Worm (Caenorhabditis elegans) whole organism, mixed stage, embryonic: ENCODE measurements around the gene rad-23.

Experiments
- M03D4.4 ChIP-seq: sonication (generic microtip); optimal IDR thresholded peaks from 2 replicates; lab custom pipeline; 2017; ENCODE audit warnings: mild to moderate bottlenecking, missing genetic modification characterization, missing compliant biosample characterization
- bed-3 ChIP-seq: fragments of 200-800 bp; sonication (Bioruptor generic); optimal IDR thresholded peaks from 3 replicates; lab custom pipeline; 2018; ENCODE audit warnings: mild to moderate bottlenecking, missing genetic modification characterization, moderate library complexity, missing compliant biosample characterization
- blmp-1 ChIP-seq: fragments of 150-350 bp; optimal IDR thresholded peaks from 2 replicates; lab custom pipeline; 2014; ENCODE audit warnings: missing biosample characterization, missing genetic modification characterization
- ceh-39 ChIP-seq: fragments of 150-350 bp; optimal IDR thresholded peaks from 2 replicates; lab custom pipeline; 2014; ENCODE audit warnings: missing biosample characterization, missing genetic modification characterization
- ceh-43 ChIP-seq: fragments of 200-800 bp; sonication (Bioruptor generic); optimal IDR thresholded peaks from 2 replicates; lab custom pipeline; 2018; ENCODE audit warnings: mild to moderate bottlenecking, missing genetic modification characterization, moderate library complexity, missing compliant biosample characterization
- ceh-83 ChIP-seq: fragments of 200-800 bp; sonication (Bioruptor generic); optimal IDR thresholded peaks from 2 replicates; lab custom pipeline; 2018; ENCODE audit warnings: mild to moderate bottlenecking, missing genetic modification characterization, missing compliant biosample characterization
- ces-1 ChIP-seq: fragments of 150-350 bp; optimal IDR thresholded peaks from 2 replicates; lab custom pipeline; 2014; ENCODE audit warnings: missing biosample characterization, missing genetic modification reagents, missing genetic modification characterization
- cnd-1 ChIP-seq: fragments of 200-800 bp; sonication (Bioruptor generic); optimal IDR thresholded peaks from 2 replicates; lab custom pipeline; 2018; ENCODE audit warnings: mild to moderate bottlenecking, missing genetic modification characterization, missing compliant biosample characterization
- drap-1 ChIP-seq: fragments of 200-800 bp; sonication (Bioruptor generic); optimal IDR thresholded peaks from 3 replicates; lab custom pipeline; 2018; ENCODE audit warnings: mild to moderate bottlenecking, missing genetic modification characterization, missing compliant biosample characterization
- elt-1 ChIP-seq: sonication (generic microtip); optimal IDR thresholded peaks from 2 replicates; lab custom pipeline; 2017; ENCODE audit warnings: missing genetic modification characterization, mild to moderate bottlenecking, missing compliant biosample characterization, antibody characterized with exemption, moderate library complexity, borderline replicate concordance; ENCODE audit not compliant: insufficient read depth
- elt-3 ChIP-seq: fragments of 150-350 bp; optimal IDR thresholded peaks from 2 replicates; lab custom pipeline; 2014; ENCODE audit warnings: missing biosample characterization, missing genetic modification characterization
- flh-1 ChIP-seq: fragments of 200-800 bp; sonication (Bioruptor generic); optimal IDR thresholded peaks from 2 replicates; lab custom pipeline; 2018; ENCODE audit warnings: mild to moderate bottlenecking, missing genetic modification characterization, moderate library complexity, missing compliant biosample characterization
- ham-2 ChIP-seq: fragments of 200-800 bp; sonication (Bioruptor generic); optimal IDR thresholded peaks from 2 replicates; lab custom pipeline; 2018; ENCODE audit warnings: mild to moderate bottlenecking, missing genetic modification characterization, missing compliant biosample characterization
- hlh-1 ChIP-seq: fragments of 150-350 bp; optimal IDR thresholded peaks from 2 replicates; lab custom pipeline; 2014; ENCODE audit warnings: missing biosample characterization, missing genetic modification reagents, missing genetic modification characterization
- lin-13 ChIP-seq: fragments of 150-350 bp; optimal IDR thresholded peaks from 2 replicates; lab custom pipeline; 2014; ENCODE audit warnings: missing biosample characterization, missing genetic modification characterization
- lin-32 ChIP-seq: fragments of 200-800 bp; sonication (Bioruptor generic); optimal IDR thresholded peaks from 2 replicates; lab custom pipeline; 2018; ENCODE audit warnings: mild to moderate bottlenecking, missing genetic modification characterization, missing compliant biosample characterization
- lsy-2 ChIP-seq: fragments of 150-350 bp; optimal IDR thresholded peaks from 2 replicates; lab custom pipeline; 2014; ENCODE audit warnings: missing biosample characterization, missing genetic modification characterization
- mab-5 ChIP-seq: fragments of 150-350 bp; optimal IDR thresholded peaks from 2 replicates; lab custom pipeline; 2014; ENCODE audit warnings: missing biosample characterization, missing genetic modification characterization
- mep-1 ChIP-seq: fragments of 150-350 bp; optimal IDR thresholded peaks from 2 replicates; lab custom pipeline; 2017; ENCODE audit warnings: missing biosample characterization, missing genetic modification reagents, missing genetic modification characterization, inconsistent platforms
- mls-2 ChIP-seq: sonication (generic microtip); optimal IDR thresholded peaks from 2 replicates; lab custom pipeline; 2016; ENCODE audit warnings: mild to moderate bottlenecking, missing genetic modification characterization, moderate library complexity, missing compliant biosample characterization
- nhr-12 ChIP-seq: fragments of 150-350 bp; optimal IDR thresholded peaks from 2 replicates; lab custom pipeline; 2014; ENCODE audit warnings: missing biosample characterization, missing genetic modification characterization
- nhr-2 ChIP-seq: fragments of 150-350 bp; optimal IDR thresholded peaks from 2 replicates; lab custom pipeline; 2014; ENCODE audit warnings: missing biosample characterization, missing genetic modification characterization
- nhr-237 ChIP-seq: fragments of 150-350 bp; optimal IDR thresholded peaks from 2 replicates; lab custom pipeline; 2014; ENCODE audit warnings: missing biosample characterization, missing genetic modification characterization
- nhr-28 ChIP-seq: fragments of 150-350 bp; optimal IDR thresholded peaks from 2 replicates; lab custom pipeline; 2014; ENCODE audit warnings: missing biosample characterization, missing genetic modification characterization
- nhr-76 ChIP-seq: sonication (generic microtip); optimal IDR thresholded peaks from 2 replicates; lab custom pipeline; 2017; ENCODE audit warnings: missing biosample characterization, missing genetic modification characterization
- pha-4 ChIP-seq: fragments of 150-350 bp; optimal IDR thresholded peaks from 2 replicates; lab custom pipeline; 2018; ENCODE audit warnings: missing biosample characterization, missing genetic modification reagents, missing genetic modification characterization
- sem-2 ChIP-seq: fragments of 200-800 bp; sonication (Bioruptor generic); optimal IDR thresholded peaks from 2 replicates; lab custom pipeline; 2018; ENCODE audit warnings: mild to moderate bottlenecking, missing genetic modification characterization, missing compliant biosample characterization
- snpc-4 ChIP-seq: fragments of 150-350 bp; optimal IDR thresholded peaks from 2 replicates; lab custom pipeline; 2014; ENCODE audit warnings: missing biosample characterization, missing genetic modification characterization
- sptf-1 ChIP-seq: sonication (generic microtip); optimal IDR thresholded peaks from 2 replicates; lab custom pipeline; 2017; ENCODE audit warnings: mild to moderate bottlenecking, missing genetic modification characterization, moderate library complexity, missing compliant biosample characterization
- tbx-8 ChIP-seq: fragments of 200-800 bp; sonication (Bioruptor generic); optimal IDR thresholded peaks from 2 replicates; lab custom pipeline; 2018; ENCODE audit warnings: mild to moderate bottlenecking, missing genetic modification characterization, moderate library complexity, missing compliant biosample characterization
- unc-120 ChIP-seq: sonication (generic microtip); optimal IDR thresholded peaks from 2 replicates; lab custom pipeline; 2017; ENCODE audit warnings: missing genetic modification characterization, missing compliant biosample characterization; ENCODE audit not compliant: poor library complexity, severe bottlenecking
- unc-39 ChIP-seq: fragments of 150-350 bp; optimal IDR thresholded peaks from 2 replicates; lab custom pipeline; 2014; ENCODE audit warnings: missing biosample characterization, missing genetic modification characterization
- unc-62 ChIP-seq: fragments of 150-350 bp; optimal IDR thresholded peaks from 2 replicates; lab custom pipeline; 2014; ENCODE audit warnings: missing biosample characterization, missing genetic modification reagents, missing genetic modification characterization
- zip-8 ChIP-seq: fragments of 150-350 bp; optimal IDR thresholded peaks from 2 replicates; lab custom pipeline; 2014; ENCODE audit warnings: missing biosample characterization, missing genetic modification characterization
- ztf-11 ChIP-seq: fragments of 150-350 bp; optimal IDR thresholded peaks from 2 replicates; lab custom pipeline; 2014; ENCODE audit warnings: missing biosample characterization, missing genetic modification characterization

rad-23 gene

ce11 chrII:11637189-11637754, 15.3 kb downstream of the rad-23 start:
- TF ChIP-seq ceh-43: peak; percentile 26
- TF ChIP-seq ces-1 (GFP tag; lab: Kevin White, UChicago): peak; percentile 83
- no peak for TF ChIP-seq lin-13
- TF ChIP-seq nhr-237 (tag; lab: Kevin White, UChicago): peak; percentile 39
- TF ChIP-seq ceh-83: no peak
- TF ChIP-seq ham-2: no peak
- TF ChIP-seq lsy-2 (tag; lab: Kevin White, UChicago): peak; percentile 12
- peak; percentile 28 for TF ChIP-seq mls-2
- no peak for TF ChIP-seq sem-2 (GFP tag; lab: Kevin White, UChicago)

ce11 chrII:11636617-11637016, 15.9 kb downstream of the rad-23 start:
- no peak for TF ChIP-seq mls-2
- TF ChIP-seq M03D4.4 (tag; lab: Kevin White, UChicago): no peak
- TF ChIP-seq sptf-1 (tag; lab: Kevin White, UChicago): peak; percentile 51
- TF ChIP-seq hlh-1 (tag; lab: Kevin White, UChicago): peak; percentile 16
- no peak for TF ChIP-seq snpc-4 (tag; lab: Kevin White, UChicago)
- no peak for TF ChIP-seq lsy-2 (tag; lab: Kevin White, UChicago)
- TF ChIP-seq mep-1 (tag; lab: Kevin White, UChicago): no peak
- TF ChIP-seq ces-1 (GFP tag; lab: Kevin White, UChicago): no peak
- no peak for TF ChIP-seq nhr-76 (tag; lab: Kevin White, UChicago)
- TF ChIP-seq, all 35 proteins: peak for 2

ce11 chrII:11635745-11636161, 16.8 kb downstream of the rad-23 start:
- TF ChIP-seq flh-1 (GFP tag; lab: Kevin White, UChicago) (no peak), unc-62 (GFP tag; lab: Kevin White, UChicago) (peak; percentile 97), mep-1 (tag; lab: Kevin White, UChicago) (peak; percentile 62), cnd-1 (tag; lab: Kevin White, UChicago) (peak; percentile 94), tbx-8 (GFP tag; lab: Kevin White, UChicago) (peak; percentile 44), unc-120 (peak; percentile 61), snpc-4 (tag; lab: Kevin White, UChicago) (no peak), hlh-1 (tag; lab: Kevin White, UChicago) (peak; percentile 97), nhr-12 (no peak), ceh-43 (peak; percentile 13), unc-39 (tag; lab: Kevin White, UChicago) (no peak), ceh-39 (tag; lab: Kevin White, UChicago) (peak; percentile 85), ceh-83 (no peak), ztf-11 (tag; lab: Kevin White, UChicago) (peak; percentile 85), pha-4 (tag; lab: Kevin White, UChicago) (peak; percentile 31), elt-3 (tag; lab: Kevin White, UChicago) (no peak), lsy-2 (tag; lab: Kevin White, UChicago) (peak; percentile 52), M03D4.4 (tag; lab: Kevin White, UChicago) (no peak), nhr-76 (tag; lab: Kevin White, UChicago) (no peak), mab-5 (peak; percentile 36), nhr-2 (tag; lab: Kevin White, UChicago) (peak; percentile 89), lin-13 (no peak), elt-1 (tag; lab: Kevin White, UChicago) (no peak), mls-2 (peak; percentile 60), nhr-237 (tag; lab: Kevin White, UChicago) (peak; percentile 83), bed-3 (GFP tag; lab: Kevin White, UChicago) (peak; percentile 6), nhr-28 (peak; percentile 61), sptf-1 (tag; lab: Kevin White, UChicago) (peak; percentile 73), drap-1 (GFP tag; lab: Kevin White, UChicago) (no peak), zip-8 (peak; percentile 32), ces-1 (GFP tag; lab: Kevin White, UChicago) (peak; percentile 83), ham-2 (peak; percentile 98), blmp-1 (tag; lab: Kevin White, UChicago) (peak; percentile 55), lin-32 (GFP tag; lab: Kevin White, UChicago) (peak; percentile 95), sem-2 (GFP tag; lab: Kevin White, UChicago) (no peak)
